Fruit fly (Drosophila melanogaster) Kc167 (cell line): ENCODE measurements around the gene Wdr62.

Source experiments
- Myc ChIP-seq: fragments of >200 bp; optimal IDR thresholded peaks from 2 replicates; lab custom pipeline; 2017; ENCODE audit warnings: missing external identifiers
- Sin3A ChIP-seq: fragments of >200 bp; optimal IDR thresholded peaks from 2 replicates; lab custom pipeline; 2018; ENCODE audit warnings: missing external identifiers
- h ChIP-seq: fragments of >200 bp; optimal IDR thresholded peaks from 3 replicates; lab custom pipeline; 2018; ENCODE audit warnings: missing external identifiers
- insv ChIP-seq: fragments of >200 bp; optimal IDR thresholded peaks from 3 replicates; lab custom pipeline; 2018; ENCODE audit warnings: missing external identifiers
- psq ChIP-seq: fragments of >200 bp; optimal IDR thresholded peaks from 2 replicates; lab custom pipeline; 2017; ENCODE audit warnings: missing external identifiers
- ttk ChIP-seq: sonication (Bioruptor generic); optimal IDR thresholded peaks from 2 replicates; lab custom pipeline; 2017; ENCODE audit warnings: missing external identifiers

- TF ChIP-seq ttk (lab: Kevin White, UChicago) (no peak), Sin3A (no peak), psq (no peak), h (no peak), Myc (lab: Kevin White, UChicago) (no peak), insv (lab: Kevin White, UChicago) (no peak)
These were observed 43.0 kb downstream of the Wdr62 start for dm6 chr2L:1927406-1927805.
